Fruit fly (Drosophila melanogaster) whole organism, embryonic: ENCODE measurements around the gene CG31788.

ENCODE experiments used
- Adf1 ChIP-seq: fragments of 200-800 bp; sonication (Bioruptor generic); IDR thresholded peaks from 2 replicates; pipeline ENCODE4 v1.3.6; 2022; ENCODE audit warnings: missing biosample characterization, missing genetic modification characterization
- Aef1 ChIP-seq: fragments of 200-800 bp; sonication (Bioruptor generic); IDR thresholded peaks from 3 replicates; pipeline ENCODE4 v1.3.6; 2022; ENCODE audit warnings: missing biosample characterization, missing genetic modification characterization
- Asciz ChIP-seq: fragments of 200-800 bp; sonication (Bioruptor generic); optimal IDR thresholded peaks from 2 replicates; lab custom pipeline; 2017; ENCODE audit warnings: missing biosample characterization, mild to moderate bottlenecking, missing genetic modification characterization, missing genetic modification reagents
- Bgb ChIP-seq: fragments of 200-800 bp; sonication (Bioruptor generic); IDR thresholded peaks from 2 replicates; pipeline ENCODE4 v1.3.6; 2022; ENCODE audit warnings: missing biosample characterization, missing genetic modification characterization; ENCODE audit not compliant: partially characterized antibody
- C15 ChIP-seq: fragments of 200-800 bp; sonication (Bioruptor generic); IDR thresholded peaks from 3 replicates; pipeline ENCODE4 v1.3.6; 2022; ENCODE audit warnings: missing biosample characterization, missing genetic modification characterization
- CG11093 ChIP-seq: fragments of 200-800 bp; sonication (Bioruptor generic); IDR thresholded peaks from 3 replicates; pipeline ENCODE4 v1.3.6; 2022; ENCODE audit warnings: missing biosample characterization, missing genetic modification characterization
- CG11456 ChIP-seq: fragments of 200-800 bp; sonication (Bioruptor generic); IDR thresholded peaks from 3 replicates; pipeline ENCODE4 v1.3.6; 2022; ENCODE audit warnings: missing biosample characterization, missing genetic modification characterization
- CG12942 ChIP-seq: fragments of 200-800 bp; sonication (Bioruptor generic); optimal IDR thresholded peaks from 3 replicates; lab custom pipeline; 2016; ENCODE audit warnings: missing biosample characterization, missing genetic modification characterization
- CG13296 ChIP-seq: fragments of 200-800 bp; sonication (Bioruptor generic); optimal IDR thresholded peaks from 3 replicates; lab custom pipeline; 2018; ENCODE audit warnings: missing biosample characterization, mild to moderate bottlenecking, missing genetic modification characterization
- CG15073 ChIP-seq: fragments of 200-800 bp; sonication (Bioruptor generic); optimal IDR thresholded peaks from 2 replicates; lab custom pipeline; 2016; ENCODE audit warnings: missing biosample characterization, missing genetic modification characterization
- CG15269 ChIP-seq: fragments of 200-800 bp; sonication (Bioruptor generic); optimal IDR thresholded peaks from 2 replicates; lab custom pipeline; 2018; ENCODE audit warnings: missing biosample characterization, mild to moderate bottlenecking, missing genetic modification characterization, moderate library complexity
- CG17829 ChIP-seq: fragments of 200-800 bp; optimal IDR thresholded peaks from 2 replicates; lab custom pipeline; 2019; ENCODE audit warnings: missing biosample characterization, mild to moderate bottlenecking, missing genetic modification characterization, moderate library complexity
- CG18599 ChIP-seq: fragments of 200-800 bp; sonication (Bioruptor generic); optimal IDR thresholded peaks from 3 replicates; lab custom pipeline; 2017; ENCODE audit warnings: missing biosample characterization, missing genetic modification characterization, mild to moderate bottlenecking, moderate library complexity, missing genetic modification reagents
- CG2120 ChIP-seq: fragments of 200-800 bp; sonication (Bioruptor generic); optimal IDR thresholded peaks from 3 replicates; lab custom pipeline; 2016; ENCODE audit warnings: missing biosample characterization, missing genetic modification characterization
- CG2199 ChIP-seq: fragments of 200-800 bp; sonication (Bioruptor generic); IDR thresholded peaks from 3 replicates; pipeline ENCODE4 v1.3.6; 2022; ENCODE audit warnings: missing biosample characterization, missing genetic modification characterization
- CG2678 ChIP-seq: fragments of 200-800 bp; sonication (Bioruptor generic); optimal IDR thresholded peaks from 3 replicates; lab custom pipeline; 2019; ENCODE audit warnings: missing biosample characterization, mild to moderate bottlenecking, missing genetic modification characterization, moderate library complexity
- CG3163 ChIP-seq: fragments of 200-800 bp; sonication (Bioruptor generic); optimal IDR thresholded peaks from 3 replicates; lab custom pipeline; 2016; ENCODE audit warnings: missing biosample characterization, missing genetic modification characterization
- CG33557 ChIP-seq: fragments of 200-800 bp; sonication (Bioruptor generic); optimal IDR thresholded peaks from 2 replicates; lab custom pipeline; 2019; ENCODE audit warnings: missing biosample characterization, mild to moderate bottlenecking, missing genetic modification characterization, moderate library complexity
- CG34224 ChIP-seq: fragments of 200-800 bp; sonication (Bioruptor generic); IDR thresholded peaks from 3 replicates; pipeline ENCODE4 v1.3.6; 2022; ENCODE audit warnings: missing biosample characterization, missing genetic modification characterization; ENCODE audit not compliant: partially characterized antibody
- CG5180 ChIP-seq: fragments of 200-800 bp; sonication (Bioruptor generic); optimal IDR thresholded peaks from 3 replicates; lab custom pipeline; 2017; ENCODE audit warnings: missing biosample characterization, missing genetic modification characterization, mild to moderate bottlenecking, moderate library complexity, missing genetic modification reagents
- CG6654 ChIP-seq: fragments of 200-800 bp; sonication (Bioruptor generic); optimal IDR thresholded peaks from 2 replicates; lab custom pipeline; 2017; ENCODE audit warnings: missing biosample characterization, mild to moderate bottlenecking, missing genetic modification characterization
- CG6765 ChIP-seq: fragments of 200-800 bp; sonication (Bioruptor generic); optimal IDR thresholded peaks from 3 replicates; lab custom pipeline; 2017; ENCODE audit warnings: missing biosample characterization, mild to moderate bottlenecking, missing genetic modification characterization
- CG6791 ChIP-seq: fragments of 200-800 bp; sonication (Bioruptor generic); IDR thresholded peaks from 3 replicates; pipeline ENCODE4 v1.3.6; 2022; ENCODE audit warnings: missing biosample characterization, missing genetic modification characterization; ENCODE audit not compliant: partially characterized antibody
- CG8765 ChIP-seq: fragments of 200-800 bp; sonication (Bioruptor generic); IDR thresholded peaks from 2 replicates; pipeline ENCODE4 v1.3.6; 2022; ENCODE audit warnings: missing biosample characterization, missing genetic modification characterization
- CTCF ChIP-seq: fragments of 200-800 bp; sonication (Bioruptor generic); optimal IDR thresholded peaks from 2 replicates; lab custom pipeline; 2017; ENCODE audit warnings: missing biosample characterization, mild to moderate bottlenecking, missing genetic modification characterization, moderate library complexity
- Chrac-16 ChIP-seq: fragments of 200-800 bp; sonication (Bioruptor generic); optimal IDR thresholded peaks from 3 replicates; lab custom pipeline; 2016; ENCODE audit warnings: missing biosample characterization, missing genetic modification characterization
- Deaf1 ChIP-seq: fragments of 200-800 bp; optimal IDR thresholded peaks from 3 replicates; lab custom pipeline; 2019; ENCODE audit warnings: missing biosample characterization, mild to moderate bottlenecking, missing genetic modification characterization, moderate library complexity
- E2f2 ChIP-seq: fragments of 200-800 bp; sonication (Bioruptor generic); IDR thresholded peaks from 2 replicates; pipeline ENCODE4 v1.3.6; 2022; ENCODE audit warnings: missing biosample characterization, missing genetic modification characterization
- Ets65A ChIP-seq: fragments of 200-800 bp; sonication (Bioruptor generic); peaks from one replicate; lab custom pipeline; 2016; ENCODE audit warnings: missing biosample characterization, missing genetic modification characterization
- Hr39 ChIP-seq: fragments of >200 bp; optimal IDR thresholded peaks from 2 replicates; lab custom pipeline; 2017
- Jarid2 ChIP-seq: fragments of 200-800 bp; sonication (Bioruptor generic); optimal IDR thresholded peaks from 3 replicates; lab custom pipeline; 2017; ENCODE audit warnings: mild to moderate bottlenecking, missing biosample characterization, missing genetic modification reagents, missing genetic modification characterization
- Myb ChIP-seq: fragments of 200-800 bp; sonication (Bioruptor generic); optimal IDR thresholded peaks from 2 replicates; lab custom pipeline; 2016; ENCODE audit warnings: missing biosample characterization, missing genetic modification characterization
- NC2β ChIP-seq: fragments of 200-800 bp; sonication (Bioruptor generic); optimal IDR thresholded peaks from 2 replicates; lab custom pipeline; 2016; ENCODE audit warnings: missing biosample characterization, missing genetic modification characterization
- Rx ChIP-seq: fragments of 200-800 bp; sonication (Bioruptor generic); IDR thresholded peaks from 2 replicates; pipeline ENCODE4 v1.3.6; 2022; ENCODE audit warnings: missing biosample characterization, missing genetic modification characterization
- Sry-β ChIP-seq: fragments of 200-800 bp; sonication (Bioruptor generic); optimal IDR thresholded peaks from 2 replicates; lab custom pipeline; 2018; ENCODE audit warnings: missing biosample characterization, mild to moderate bottlenecking, missing genetic modification characterization, moderate library complexity
- Taf1 ChIP-seq: fragments of 200-800 bp; sonication (Bioruptor generic); IDR thresholded peaks from 2 replicates; pipeline ENCODE4 v1.3.6; 2022; ENCODE audit warnings: missing biosample characterization, missing genetic modification characterization
- Trl ChIP-seq, 3 experiments: fragments of >200 bp in 2 of 3; fragments of 200-800 bp in 1 of 3; sonication (Bioruptor generic) in 1 of 3; optimal IDR thresholded peaks; 2 replicates in 1 of 3; 3 replicates in 2 of 3; lab custom pipeline; 2016 to 2017; ENCODE audit warnings: missing biosample characterization in 1 of 3, missing genetic modification characterization in 1 of 3
- abd-A ChIP-seq: fragments of 200-800 bp; sonication (Bioruptor generic); optimal IDR thresholded peaks from 3 replicates; lab custom pipeline; 2019; ENCODE audit warnings: missing biosample characterization, mild to moderate bottlenecking, missing genetic modification characterization, moderate library complexity
- aop ChIP-seq: fragments of 200-800 bp; sonication (Bioruptor generic); IDR thresholded peaks from 2 replicates; pipeline ENCODE4 v1.3.6; 2022; ENCODE audit warnings: missing biosample characterization, missing genetic modification characterization
- ci ChIP-seq: fragments of 200-800 bp; sonication (Bioruptor generic); IDR thresholded peaks from 3 replicates; pipeline ENCODE4 v1.3.6; 2022; ENCODE audit warnings: missing biosample characterization, missing genetic modification characterization
- dpn ChIP-seq, 2 experiments: fragments of 200-800 bp; sonication (Bioruptor generic); optimal IDR thresholded peaks; 3 replicates each; lab custom pipeline; 2016; ENCODE audit warnings: missing biosample characterization in 2 of 2, missing genetic modification characterization in 2 of 2
- dysf ChIP-seq: fragments of 200-800 bp; sonication (Bioruptor generic); IDR thresholded peaks from 3 replicates; pipeline ENCODE4 v1.3.6; 2022; ENCODE audit warnings: missing biosample characterization, missing genetic modification characterization
- ems ChIP-seq: fragments of 200-800 bp; sonication (Bioruptor generic); optimal IDR thresholded peaks from 3 replicates; lab custom pipeline; 2016; ENCODE audit warnings: missing biosample characterization, missing genetic modification characterization
- knrl ChIP-seq: fragments of 200-800 bp; sonication (Bioruptor generic); IDR thresholded peaks from 3 replicates; pipeline ENCODE4 v1.3.6; 2022; ENCODE audit warnings: missing biosample characterization, missing genetic modification characterization; ENCODE audit not compliant: partially characterized antibody
- lmd ChIP-seq: fragments of 200-800 bp; sonication (Bioruptor generic); IDR thresholded peaks from 2 replicates; pipeline ENCODE4 v1.3.6; 2022; ENCODE audit warnings: missing biosample characterization, missing genetic modification characterization
- odd ChIP-seq: fragments of 200-800 bp; sonication (Bioruptor generic); optimal IDR thresholded peaks from 2 replicates; lab custom pipeline; 2017; ENCODE audit warnings: missing biosample characterization, mild to moderate bottlenecking, missing genetic modification characterization
- schlank ChIP-seq: fragments of 200-800 bp; sonication (Bioruptor generic); optimal IDR thresholded peaks from 2 replicates; lab custom pipeline; 2018; ENCODE audit warnings: missing biosample characterization, mild to moderate bottlenecking, missing genetic modification characterization
- sima ChIP-seq: fragments of 200-800 bp; sonication (Bioruptor generic); optimal IDR thresholded peaks from 2 replicates; lab custom pipeline; 2016; ENCODE audit warnings: missing biosample characterization, missing genetic modification characterization
- trh ChIP-seq: fragments of 200-800 bp; sonication (Bioruptor generic); optimal IDR thresholded peaks from 2 replicates; lab custom pipeline; 2016; ENCODE audit warnings: missing biosample characterization, missing genetic modification characterization
- vvl ChIP-seq: fragments of 200-800 bp; sonication (Bioruptor generic); IDR thresholded peaks from 2 replicates; pipeline ENCODE4 v1.3.6; 2022; ENCODE audit warnings: missing biosample characterization, missing genetic modification characterization

CG31788 gene

DNA sequence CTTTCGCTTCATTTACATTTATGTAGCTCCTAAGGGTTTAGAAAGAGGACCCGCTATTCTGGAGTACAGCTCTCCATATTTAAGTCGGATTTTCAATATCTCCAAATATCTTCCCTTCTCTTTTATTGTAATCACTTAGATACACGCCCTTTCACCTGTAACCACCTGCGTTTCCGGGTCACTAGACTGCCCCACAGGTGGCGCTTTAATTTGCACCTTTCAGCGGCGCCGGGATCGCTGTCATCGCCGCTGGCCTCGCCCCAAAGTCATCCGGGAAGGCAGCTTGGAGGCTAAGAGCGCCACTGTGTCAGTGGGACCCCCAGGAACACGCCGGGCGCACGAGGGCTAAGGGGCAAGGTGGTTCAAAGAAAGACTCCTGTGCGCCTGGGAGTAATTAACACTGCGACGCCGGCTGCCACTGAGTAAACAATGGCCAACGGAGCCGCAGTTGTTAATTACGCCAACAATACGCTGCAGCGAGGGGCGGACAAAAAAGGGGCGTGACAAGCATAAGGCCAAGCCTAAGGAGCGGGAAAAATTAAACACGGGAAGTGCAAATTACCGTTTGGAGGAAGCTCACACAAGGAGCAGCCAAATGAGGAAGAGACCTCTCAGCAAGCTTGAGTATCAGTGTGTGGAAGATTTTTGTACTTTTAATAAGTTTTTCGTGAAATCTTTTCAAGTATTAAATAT, 26.5 kb upstream of the CG31788 start:
- TF ChIP-seq CG11093 (GFP tag; lab: Robert Waterston, UW), result 0 out of 3 replicates have a peak, but pooled peaks have one; percentile 11
- TF ChIP-seq Ets65A (GFP tag; lab: Kevin White, UChicago), result peak; percentile 94
- TF ChIP-seq CTCF, result peak; percentile 69
- TF ChIP-seq Myb (GFP tag; lab: Kevin White, UChicago), result no peak
- TF ChIP-seq CG11456 (GFP tag; lab: Robert Waterston, UW), result peak; percentile 23; the same call in 1 of the 3 replicates
- no peak for TF ChIP-seq knrl
- no peak for TF ChIP-seq ems

DNA sequence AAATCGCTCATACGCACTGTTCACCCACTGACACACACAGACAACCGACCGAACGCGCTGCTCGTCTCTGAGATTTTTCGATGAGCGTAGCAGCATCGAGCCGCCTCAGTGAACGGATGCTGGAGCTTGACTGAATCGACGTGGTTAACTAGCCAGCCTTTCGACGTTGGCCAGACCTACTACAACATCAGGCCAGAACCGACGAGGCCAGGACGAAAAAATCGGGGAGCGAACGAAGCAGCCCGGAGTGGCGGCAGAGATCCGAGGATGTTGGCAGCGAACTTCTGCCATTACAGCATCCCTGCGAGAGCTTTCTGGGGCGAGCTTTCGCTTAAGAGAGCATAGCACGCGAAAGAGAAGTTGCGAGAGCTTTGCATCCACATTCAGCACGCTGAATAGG, 17.9 kb upstream of the CG31788 start, which contains the start of gene CG42750:
Gene CG42750 (minus strand): TSS at position 108 of the 400 bp plus-strand sequence.
- TF ChIP-seq Deaf1 (peak; percentile 91), Adf1 (0 out of 2 replicates have a peak, but pooled peaks have one; percentile 11), CG8765 (no peak), trh (GFP tag; lab: Kevin White, UChicago) (no peak), Aef1 (GFP tag; lab: Robert Waterston, UW) (no peak), CG34224 (no peak), dpn (GFP tag; optimal IDR thresholded peaks at IDR 0.05; lab: Kevin White, UChicago) (no peak), CG6765 (GFP tag; lab: Kevin White, UChicago) (no peak), sima (GFP tag; lab: Kevin White, UChicago) (no peak), CG2678 (tag; lab: Kevin White, UChicago) (no peak), schlank (tag; lab: Kevin White, UChicago) (no peak), CG5180 (peak; percentile 34), vvl (no peak), aop (GFP tag; lab: Robert Waterston, UW) (no peak), ci (no peak), Sry-β (no peak), CG6654 (GFP tag; lab: Kevin White, UChicago) (no peak), CG2120 (no peak), Taf1 (GFP tag; lab: Robert Waterston, UW) (no peak), NC2β (GFP tag; lab: Kevin White, UChicago) (no peak), CG6791 (GFP tag; lab: Robert Waterston, UW) (no peak), CG2199 (GFP tag; lab: Robert Waterston, UW) (no peak), CG15269 (tag; lab: Kevin White, UChicago) (no peak), CG12942 (no peak), odd (no peak), Asciz (GFP tag; lab: Kevin White, UChicago) (no peak), CG17829 (no peak), Chrac-16 (GFP tag; lab: Kevin White, UChicago) (no peak), CG33557 (GFP tag; lab: Kevin White, UChicago) (no peak), dysf (0 out of 3 replicates have a peak, but pooled peaks have one; percentile 14), abd-A (tag; lab: Kevin White, UChicago) (peak; percentile 37), Jarid2 (GFP tag; lab: Kevin White, UChicago) (peak; percentile 32), C15 (GFP tag; lab: Robert Waterston, UW) (no peak), Ets65A (GFP tag; lab: Kevin White, UChicago) (peak; percentile 77), E2f2 (GFP tag; lab: Robert Waterston, UW) (no peak), Bgb (GFP tag; lab: Robert Waterston, UW) (peak; percentile 22; the same call in 1 of the 2 replicates), CG15073 (no peak), CG18599 (GFP tag; lab: Kevin White, UChicago) (peak; percentile 21), Rx (GFP tag; lab: Robert Waterston, UW) (no peak), CG13296 (GFP tag; lab: Kevin White, UChicago) (no peak), lmd (GFP tag; lab: Robert Waterston, UW) (no peak), CG3163 (GFP tag; lab: Kevin White, UChicago) (peak; percentile 49), Hr39 (no peak), Trl (optimal IDR thresholded peaks at IDR 0.05; lab: Kevin White, UChicago) (peak; percentile 27 to 50), Trl (GFP tag; optimal IDR thresholded peaks at IDR 0.05; lab: Kevin White, UChicago) (no peak)
